Fruit fly (Drosophila melanogaster): ENCODE results near the gene Tmf.

Tmf gene

dm6 chrX:6875773-6876172 lies 31.6 kb downstream of the Tmf start (continued):
- peak; percentile 63; the same call in 2 of the 3 replicates for TF ChIP-seq Opbp (GFP tag; IDR thresholded peaks at IDR 0.05; ENCODE audit: partially characterized antibody)
- no peak for TF ChIP-seq Sox102F (GFP tag; optimal IDR thresholded peaks at IDR 0.05)
- TF ChIP-seq PHDP (tag; optimal IDR thresholded peaks at IDR 0.05), result no peak
- TF ChIP-seq CG9727 (GFP tag; optimal IDR thresholded peaks at IDR 0.05), result no peak
- TF ChIP-seq cwo (GFP tag; optimal IDR thresholded peaks at IDR 0.05), result no peak
- TF ChIP-seq CG42726 (GFP tag; IDR thresholded peaks at IDR 0.05; ENCODE audit: partially characterized antibody), result peak; percentile 77; the same call in 1 of the 2 replicates
- TF ChIP-seq CG4730 (GFP tag; IDR thresholded peaks at IDR 0.05), result no peak
- no peak for TF ChIP-seq hkb (optimal IDR thresholded peaks at IDR 0.05)
- TF ChIP-seq hkb (GFP tag; IDR thresholded peaks at IDR 0.05), result no peak
- TF ChIP-seq E2f2 (GFP tag; IDR thresholded peaks at IDR 0.05), result no peak
- TF ChIP-seq CG7271 (tag; optimal IDR thresholded peaks at IDR 0.05), result no peak
- TF ChIP-seq CG13287 (GFP tag; IDR thresholded peaks at IDR 0.05; ENCODE audit: partially characterized antibody), result peak; percentile 23; the same call in 1 of the 2 replicates
- TF ChIP-seq ato (GFP tag; IDR thresholded peaks at IDR 0.05; ENCODE audit: partially characterized antibody), result 0 out of 2 replicates have a peak, but pooled peaks have one; percentile 22
- TF ChIP-seq CG10431 (GFP tag; optimal IDR thresholded peaks at IDR 0.05), result no peak
- no peak for TF ChIP-seq CG6272 (GFP tag; IDR thresholded peaks at IDR 0.05)
- no peak for TF ChIP-seq CG8089 (GFP tag; optimal IDR thresholded peaks at IDR 0.05)
- TF ChIP-seq Deaf1 (tag; optimal IDR thresholded peaks at IDR 0.05), result no peak
- TF ChIP-seq lmd (GFP tag; IDR thresholded peaks at IDR 0.05), result no peak
- no peak for TF ChIP-seq sim (GFP tag; IDR thresholded peaks at IDR 0.05)
- TF ChIP-seq unc-4 (GFP tag; IDR thresholded peaks at IDR 0.05; ENCODE audit: partially characterized antibody), result peak; percentile 45; the same call in 1 of the 2 replicates
- TF ChIP-seq prd (optimal IDR thresholded peaks at IDR 0.05), result no peak
- no peak for TF ChIP-seq prd (GFP tag; IDR thresholded peaks at IDR 0.05)
- TF ChIP-seq CG3065 (GFP tag; optimal IDR thresholded peaks at IDR 0.05), result no peak
- TF ChIP-seq CG4282 (GFP tag; optimal IDR thresholded peaks at IDR 0.05), result no peak
- TF ChIP-seq Fer3 (tag; optimal IDR thresholded peaks at IDR 0.05), result no peak
- no peak for TF ChIP-seq abd-A (tag; optimal IDR thresholded peaks at IDR 0.05)
- TF ChIP-seq sna (GFP tag; IDR thresholded peaks at IDR 0.05; ENCODE audit: partially characterized antibody), result peak; percentile 58; the same call in 1 of the 2 replicates
- peak; percentile 47 for TF ChIP-seq CG2116 (GFP tag; optimal IDR thresholded peaks at IDR 0.05)
- TF ChIP-seq fd64A (GFP tag; optimal IDR thresholded peaks at IDR 0.05), result no peak
- no peak for TF ChIP-seq CG31388 (GFP tag; optimal IDR thresholded peaks at IDR 0.05)
- no peak for TF ChIP-seq CG8944 (GFP tag; optimal IDR thresholded peaks at IDR 0.05)
- TF ChIP-seq Dll (GFP tag; IDR thresholded peaks at IDR 0.05; ENCODE audit: partially characterized antibody), result peak; percentile 60; the same call in 2 of the 4 replicates
- no peak for TF ChIP-seq ind (GFP tag; optimal IDR thresholded peaks at IDR 0.05)
- peak; percentile 24; the same call in 1 of the 2 replicates for TF ChIP-seq tna (GFP tag; IDR thresholded peaks at IDR 0.05; ENCODE audit: partially characterized antibody)
- no peak for TF ChIP-seq grau (tag; optimal IDR thresholded peaks at IDR 0.05)
- TF ChIP-seq CG18764 (GFP tag; optimal IDR thresholded peaks at IDR 0.05), result no peak
- TF ChIP-seq CG1603 (tag; optimal IDR thresholded peaks at IDR 0.05), result peak; percentile 9
- TF ChIP-seq fu2 (GFP tag; optimal IDR thresholded peaks at IDR 0.05), result no peak
- TF ChIP-seq Dref (GFP tag; IDR thresholded peaks at IDR 0.05), result peak; percentile 53
- peak; percentile 49; the same call in 1 of the 3 replicates for TF ChIP-seq zen2 (GFP tag; IDR thresholded peaks at IDR 0.05; ENCODE audit: partially characterized antibody)
- TF ChIP-seq cas (GFP tag; IDR thresholded peaks at IDR 0.05), result no peak
- no peak for TF ChIP-seq Antp (GFP tag; optimal IDR thresholded peaks at IDR 0.05)
- TF ChIP-seq tin (GFP tag; optimal IDR thresholded peaks at IDR 0.05), result no peak
- TF ChIP-seq Lhr (GFP tag; optimal IDR thresholded peaks at IDR 0.05), result no peak
- TF ChIP-seq twi (tag; optimal IDR thresholded peaks at IDR 0.05), result no peak
- no peak for TF ChIP-seq ash1 (GFP tag; optimal IDR thresholded peaks at IDR 0.05)
- TF ChIP-seq chinmo (GFP tag; IDR thresholded peaks at IDR 0.05; ENCODE audit: partially characterized antibody), result 0 out of 4 replicates have a peak, but pooled peaks have one; percentile 61
- TF ChIP-seq Lpt (GFP tag; optimal IDR thresholded peaks at IDR 0.05), result no peak
- TF ChIP-seq inv (GFP tag; IDR thresholded peaks at IDR 0.05; ENCODE audit: partially characterized antibody), result 0 out of 2 replicates have a peak, but pooled peaks have one; percentile 34
- TF ChIP-seq amos (GFP tag; IDR thresholded peaks at IDR 0.05; ENCODE audit: partially characterized antibody), result peak; percentile 61

Data from whole organism, embryonic.